Fruit fly (Drosophila melanogaster) whole organism, wandering third instar larva: ENCODE data around the gene Femcoat.
A peak's percentile ranks its signal among the peaks of the same experiment; 100 is the strongest.

Source experiments
- CG9705 ChIP-seq: fragments of 200-800 bp; sonication (Bioruptor generic); optimal IDR thresholded peaks from 2 replicates; lab custom pipeline; 2018; ENCODE audit warnings: missing biosample characterization, mild to moderate bottlenecking, missing genetic modification characterization
- CrebA ChIP-seq: fragments of 200-800 bp; sonication (Bioruptor generic); optimal IDR thresholded peaks from 2 replicates; lab custom pipeline; 2016; ENCODE audit warnings: missing biosample characterization, mild to moderate bottlenecking, missing genetic modification characterization, borderline replicate concordance
- Dif ChIP-seq: fragments of 200-275, 200-300 bp; sonication (Bioruptor generic); optimal IDR thresholded peaks from 2 replicates; lab custom pipeline; 2018; ENCODE audit warnings: missing biosample characterization, missing genetic modification characterization; ENCODE audit not compliant: partially characterized antibody
- Hnf4 ChIP-seq: fragments of 200-800 bp; sonication (Bioruptor generic); optimal IDR thresholded peaks from 2 replicates; lab custom pipeline; 2016; ENCODE audit warnings: missing biosample characterization, mild to moderate bottlenecking, missing genetic modification characterization
- Hr78 ChIP-seq: fragments of >200 bp; optimal IDR thresholded peaks from 2 replicates; lab custom pipeline; 2017; ENCODE audit warnings: missing biosample characterization, missing genetic modification characterization
- Hr83 ChIP-seq: fragments of 200-300 bp; sonication (Bioruptor generic); optimal IDR thresholded peaks from 2 replicates; lab custom pipeline; 2016; ENCODE audit warnings: missing biosample characterization, mild to moderate bottlenecking, missing genetic modification characterization, moderate library complexity; ENCODE audit not compliant: poor library complexity, severe bottlenecking
- Mio ChIP-seq: sonication (Bioruptor generic); optimal IDR thresholded peaks from 2 replicates; lab custom pipeline; 2016; ENCODE audit warnings: missing biosample characterization, missing genetic modification characterization
- Myc ChIP-seq: fragments of >200 bp; optimal IDR thresholded peaks from 2 replicates; lab custom pipeline; 2017
- N ChIP-seq: fragments of >200 bp; optimal IDR thresholded peaks from 2 replicates; lab custom pipeline; 2018; ENCODE audit warnings: missing biosample characterization, missing external identifiers, missing genetic modification characterization
- OdsH ChIP-seq: fragments of 200-800 bp; sonication (Bioruptor generic); optimal IDR thresholded peaks from 2 replicates; lab custom pipeline; 2016; ENCODE audit warnings: missing biosample characterization, mild to moderate bottlenecking, missing genetic modification characterization
- Rel ChIP-seq, 2 experiments: fragments of 200-800 bp; sonication (Bioruptor generic) in 1 of 2; optimal IDR thresholded peaks; 2 replicates in 1 of 2; 3 replicates in 1 of 2; lab custom pipeline; 2016 to 2019; ENCODE audit warnings: mild to moderate bottlenecking in 2 of 2, missing biosample characterization in 2 of 2, missing genetic modification characterization in 2 of 2, moderate library complexity in 1 of 2
- Sp1 ChIP-seq: fragments of 200-800 bp; sonication (Bioruptor generic); optimal IDR thresholded peaks from 3 replicates; lab custom pipeline; 2019; ENCODE audit warnings: missing biosample characterization, mild to moderate bottlenecking, missing genetic modification characterization, moderate library complexity
- Vsx2 ChIP-seq: fragments of 200-300, 225-300 bp; sonication (Bioruptor generic); optimal IDR thresholded peaks from 2 replicates; lab custom pipeline; 2018; ENCODE audit warnings: missing biosample characterization, missing genetic modification characterization; ENCODE audit not compliant: partially characterized antibody
- br ChIP-seq: fragments of 200-800 bp; sonication (Bioruptor generic); optimal IDR thresholded peaks from 2 replicates; lab custom pipeline; 2016; ENCODE audit warnings: missing biosample characterization, missing genetic modification characterization
- brk ChIP-seq: fragments of 200-800 bp; sonication (Bioruptor generic); optimal IDR thresholded peaks from 2 replicates; lab custom pipeline; 2016; ENCODE audit warnings: missing biosample characterization, mild to moderate bottlenecking, missing genetic modification characterization
- dl ChIP-seq, 2 experiments: fragments of 175-275, 200-275 bp in 1 of 2; fragments of 200-275 bp in 1 of 2; sonication (Bioruptor generic); optimal IDR thresholded peaks; lab custom pipeline; 2018; ENCODE audit warnings: mild to moderate bottlenecking in 2 of 2, missing biosample characterization in 2 of 2, missing genetic modification characterization in 2 of 2, moderate library complexity in 2 of 2; ENCODE audit not compliant: partially characterized antibody in 2 of 2, insufficient read depth in 1 of 2
- dmrt93B ChIP-seq: fragments of 200-800 bp; sonication (Bioruptor generic); optimal IDR thresholded peaks from 2 replicates; lab custom pipeline; 2018; ENCODE audit warnings: missing biosample characterization, mild to moderate bottlenecking, missing genetic modification characterization
- dsf ChIP-seq: sonication (Bioruptor generic); optimal IDR thresholded peaks from 2 replicates; lab custom pipeline; 2016; ENCODE audit warnings: missing biosample characterization, missing genetic modification characterization, borderline replicate concordance
- ey ChIP-seq: fragments of 200-800 bp; sonication (Bioruptor generic); optimal IDR thresholded peaks from 2 replicates; lab custom pipeline; 2016; ENCODE audit warnings: missing biosample characterization, missing genetic modification characterization
- h ChIP-seq: fragments of 200-800 bp; sonication (Bioruptor generic); optimal IDR thresholded peaks from 3 replicates; lab custom pipeline; 2016; ENCODE audit warnings: missing biosample characterization, mild to moderate bottlenecking, missing genetic modification characterization
- jim ChIP-seq: fragments of 175-275, 200-325 bp; sonication (Bioruptor generic); optimal IDR thresholded peaks from 2 replicates; lab custom pipeline; 2016; ENCODE audit warnings: missing biosample characterization, mild to moderate bottlenecking, missing genetic modification characterization
- lola ChIP-seq: fragments of >200 bp; optimal IDR thresholded peaks from 2 replicates; lab custom pipeline; 2017; ENCODE audit warnings: missing biosample characterization, missing genetic modification characterization
- pan ChIP-seq: fragments of >200 bp; optimal IDR thresholded peaks from 2 replicates; lab custom pipeline; 2017
- psq ChIP-seq: fragments of 200-800 bp; sonication (Bioruptor generic); optimal IDR thresholded peaks from 3 replicates; lab custom pipeline; 2017; ENCODE audit warnings: missing biosample characterization, mild to moderate bottlenecking, missing genetic modification characterization, moderate library complexity
- rgr ChIP-seq: fragments of 200-800 bp; sonication (Bioruptor generic); optimal IDR thresholded peaks from 3 replicates; lab custom pipeline; 2016; ENCODE audit warnings: missing biosample characterization, mild to moderate bottlenecking, missing genetic modification characterization
- sage ChIP-seq: fragments of 200-800 bp; sonication (Bioruptor generic); optimal IDR thresholded peaks from 2 replicates; lab custom pipeline; 2016; ENCODE audit warnings: missing biosample characterization, mild to moderate bottlenecking, missing genetic modification characterization
- sv ChIP-seq: fragments of 200-800 bp; sonication (Bioruptor generic); optimal IDR thresholded peaks from 3 replicates; lab custom pipeline; 2016; ENCODE audit warnings: missing biosample characterization, missing genetic modification characterization
- woc ChIP-seq: sonication (Bioruptor generic); optimal IDR thresholded peaks from 2 replicates; lab custom pipeline; 2016; ENCODE audit warnings: missing biosample characterization, mild to moderate bottlenecking, missing genetic modification characterization

The Femcoat gene

dm6 chrX:4240146-4240545, 2.5 kb downstream of the Femcoat start:
- peak; percentile 9 for TF ChIP-seq Myc (lab: Kevin White, UChicago)
- no peak for TF ChIP-seq Hr83 (GFP tag; lab: Kevin White, UChicago)
- TF ChIP-seq, all 38 proteins: peak for 1

dm6 chrX:4225020-4225419, 17.6 kb downstream of the Femcoat start:
- TF ChIP-seq Vsx2 (GFP tag; lab: Kevin White, UChicago) (no peak), pan (lab: Kevin White, UChicago) (no peak), dl (GFP tag; optimal IDR thresholded peaks at IDR 0.05; lab: Kevin White, UChicago; ENCODE audit: insufficient read depth in 1 of 2, partially characterized antibody in 2 of 2) (no peak), lola (GFP tag; lab: Kevin White, UChicago) (no peak), Rel (GFP tag; optimal IDR thresholded peaks at IDR 0.05; lab: Kevin White, UChicago) (no peak), Rel (tag; optimal IDR thresholded peaks at IDR 0.05; lab: Kevin White, UChicago) (no peak), rgr (GFP tag; lab: Kevin White, UChicago) (no peak), dsf (GFP tag; lab: Kevin White, UChicago) (no peak), ey (GFP tag; lab: Kevin White, UChicago) (no peak), CrebA (GFP tag; lab: Kevin White, UChicago) (no peak)

dm6 chrX:4217870-4218269, 24.8 kb downstream of the Femcoat start, which contains the start of gene CG15570:
TSS of gene CG15570 (plus strand) at chrX:4218170.
- TF ChIP-seq Myc (lab: Kevin White, UChicago) (no peak), Dif (GFP tag; lab: Kevin White, UChicago) (no peak), brk (no peak), OdsH (GFP tag; lab: Kevin White, UChicago) (no peak), br (no peak), Hnf4 (GFP tag; lab: Kevin White, UChicago) (no peak), sv (GFP tag; lab: Kevin White, UChicago) (no peak), dmrt93B (GFP tag; lab: Kevin White, UChicago) (no peak), Rel (GFP tag; optimal IDR thresholded peaks at IDR 0.05; lab: Kevin White, UChicago) (no peak), Rel (tag; optimal IDR thresholded peaks at IDR 0.05; lab: Kevin White, UChicago) (no peak), psq (GFP tag; lab: Kevin White, UChicago) (no peak), woc (no peak), CG9705 (GFP tag; lab: Kevin White, UChicago) (no peak), Mio (no peak)

dm6 chrX:4217294-4217693, 25.3 kb downstream of the Femcoat start, which contains the start of gene CG15571:
TSS of gene CG15571 (minus strand) at chrX:4217394.
- TF ChIP-seq Myc (lab: Kevin White, UChicago) (no peak), Hr78 (GFP tag; lab: Kevin White, UChicago) (no peak), Mio (no peak), rgr (GFP tag; lab: Kevin White, UChicago) (no peak), Sp1 (GFP tag; lab: Kevin White, UChicago) (no peak), dsf (GFP tag; lab: Kevin White, UChicago) (no peak), Rel (GFP tag; optimal IDR thresholded peaks at IDR 0.05; lab: Kevin White, UChicago) (no peak), Rel (tag; optimal IDR thresholded peaks at IDR 0.05; lab: Kevin White, UChicago) (no peak), Dif (GFP tag; lab: Kevin White, UChicago) (no peak), dmrt93B (GFP tag; lab: Kevin White, UChicago) (no peak), sage (GFP tag; lab: Kevin White, UChicago) (no peak), CrebA (GFP tag; lab: Kevin White, UChicago) (no peak), jim (no peak), brk (no peak), h (no peak), Hr83 (GFP tag; lab: Kevin White, UChicago) (no peak)

dm6 chrX:4214371-4214770, 28.3 kb downstream of the Femcoat start:
- TF ChIP-seq N (GFP tag; lab: Kevin White, UChicago) (peak; percentile 12), Dif (GFP tag; lab: Kevin White, UChicago) (peak; percentile 63), Myc (lab: Kevin White, UChicago) (peak; percentile 56), CG9705 (GFP tag; lab: Kevin White, UChicago) (no peak)
